Worm (Caenorhabditis elegans): ENCODE results near the gene srm-3.
A peak's percentile ranks its signal among the peaks of the same experiment; 100 is the strongest.

srm-3 gene

ce11 chrIV:9610923-9611322 lies 37.9 kb upstream of the srm-3 start:
- no peak for TF ChIP-seq xnd-1 (tag; optimal IDR thresholded peaks at IDR 0.05)
- TF ChIP-seq hmg-1.2 (GFP tag; IDR thresholded peaks at IDR 0.05) = no peak
- TF ChIP-seq hrde-1 (tag; optimal IDR thresholded peaks at IDR 0.05; ENCODE audit: borderline replicate concordance) = no peak
- no peak for TF ChIP-seq ztf-25 (GFP tag; IDR thresholded peaks at IDR 0.05)
- no peak for TF ChIP-seq F49E8.2 (tag; optimal IDR thresholded peaks at IDR 0.05; ENCODE audit: insufficient read depth)
- TF ChIP-seq Y53G8AR.9 (GFP tag; conservative IDR thresholded peaks at IDR 0.05) = no peak

ce11 chrIV:9613072-9613590 lies 35.7 kb upstream of the srm-3 start:
- TF ChIP-seq C06A6.2 (GFP tag; conservative IDR thresholded peaks at IDR 0.05) (no peak), athp-1 (tag; optimal IDR thresholded peaks at IDR 0.05) (no peak), attf-6 (GFP tag; IDR thresholded peaks at IDR 0.05) (no peak), ceh-27 (GFP tag; optimal IDR thresholded peaks at IDR 0.05) (no peak), aptf-2 (GFP tag; conservative IDR thresholded peaks at IDR 0.05) (no peak), efl-1 (GFP tag; optimal IDR thresholded peaks at IDR 0.05) (no peak), attf-5 (GFP tag; optimal IDR thresholded peaks at IDR 0.05) (no peak)

ce11 chrIV:9614060-9614459 lies 34.7 kb upstream of the srm-3 start:
- TF ChIP-seq bed-2 (GFP tag; IDR thresholded peaks at IDR 0.05) (no peak), mel-28 (tag; optimal IDR thresholded peaks at IDR 0.05; ENCODE audit: borderline replicate concordance) (no peak), dpff-1 (tag; optimal IDR thresholded peaks at IDR 0.05) (no peak), ztf-6 (GFP tag; IDR thresholded peaks at IDR 0.05) (no peak), hlh-12 (tag; optimal IDR thresholded peaks at IDR 0.05) (no peak), K12H6.12 (tag; optimal IDR thresholded peaks at IDR 0.05) (no peak), unc-130 (GFP tag; optimal IDR thresholded peaks at IDR 0.05) (no peak), efl-1 (GFP tag; optimal IDR thresholded peaks at IDR 0.05) (no peak), lir-1 (GFP tag; conservative IDR thresholded peaks at IDR 0.05) (no peak), snpc-1.3 (tag; optimal IDR thresholded peaks at IDR 0.05; ENCODE audit: insufficient read depth) (no peak), aptf-3 (GFP tag; IDR thresholded peaks at IDR 0.05) (no peak), Y56A3A.18 (GFP tag; IDR thresholded peaks at IDR 0.05) (no peak), ceh-40 (GFP tag; IDR thresholded peaks at IDR 0.05) (no peak), pha-4 (tag; optimal IDR thresholded peaks at IDR 0.05) (no peak), chd-7 (tag; optimal IDR thresholded peaks at IDR 0.05) (no peak), let-607 (tag; optimal IDR thresholded peaks at IDR 0.05) (no peak)

- TF ChIP-seq F57C9.4 (tag; optimal IDR thresholded peaks at IDR 0.05) = no peak
- TF ChIP-seq lin-40 (tag; optimal IDR thresholded peaks at IDR 0.05) = no peak
- TF ChIP-seq D2030.7 (GFP tag; IDR thresholded peaks at IDR 0.05) = no peak
- no peak for TF ChIP-seq let-607 (tag; optimal IDR thresholded peaks at IDR 0.05)
These were observed 34.1 kb upstream of the srm-3 start, which contains the start of gene elt-1 for ce11 chrIV:9614695-9615094. Gene elt-1, plus strand, starts transcription at chrIV:9614995.

ce11 chrIV:9615511-9615910 lies 33.3 kb upstream of the srm-3 start:
- no peak for TF ChIP-seq attf-3 (GFP tag; conservative IDR thresholded peaks at IDR 0.05)
- TF ChIP-seq sdz-38 (tag; optimal IDR thresholded peaks at IDR 0.05) = no peak
- TF ChIP-seq hlh-12 (tag; optimal IDR thresholded peaks at IDR 0.05) = no peak
- TF ChIP-seq nhr-80 (tag; optimal IDR thresholded peaks at IDR 0.05) = no peak
- no peak for TF ChIP-seq D2030.7 (GFP tag; IDR thresholded peaks at IDR 0.05)
- 0 out of 2 replicates have a peak, but pooled peaks have one; percentile 3 for TF ChIP-seq nfyb-1 (GFP tag; IDR thresholded peaks at IDR 0.05)

Measured in whole organism, young adult.